Worm (Caenorhabditis elegans) whole organism, L4 larva: Measurements from ENCODE around the gene srw-140.

Experiments used
- F37D6.2 ChIP-seq: sonication (generic microtip); optimal IDR thresholded peaks from 2 replicates; lab custom pipeline; 2016; ENCODE audit warnings: mild to moderate bottlenecking, missing genetic modification characterization, missing compliant biosample characterization
- F44E2.7 ChIP-seq: fragments of 200-800 bp; sonication (Bioruptor generic); IDR thresholded peaks from 2 replicates; pipeline ENCODE4 v2.1.2; 2022; ENCODE audit warnings: missing genetic modification characterization, missing compliant biosample characterization
- Y48G9A.11 ChIP-seq: fragments of 200-800 bp; sonication (Bioruptor generic); IDR thresholded peaks from 2 replicates; pipeline ENCODE4 v1.3.6; 2022; ENCODE audit warnings: missing genetic modification reagents, missing genetic modification characterization, missing compliant biosample characterization
- Y75B8A.6 ChIP-seq: fragments of 200-800 bp; sonication (Bioruptor generic); IDR thresholded peaks from 2 replicates; pipeline ENCODE4 v1.3.6; 2022; ENCODE audit warnings: missing genetic modification reagents, missing genetic modification characterization, missing compliant biosample characterization
- ZK546.5 ChIP-seq, 2 experiments: sonication (generic microtip); optimal IDR thresholded peaks; 2 replicates each; lab custom pipeline; 2017; ENCODE audit warnings: missing biosample characterization in 2 of 2, missing genetic modification characterization in 2 of 2
- attf-4 ChIP-seq: sonication (generic microtip); optimal IDR thresholded peaks from 3 replicates; lab custom pipeline; 2017; ENCODE audit warnings: missing biosample characterization, missing genetic modification characterization
- ceh-28 ChIP-seq: fragments of 150-350 bp; optimal IDR thresholded peaks from 2 replicates; lab custom pipeline; 2014; ENCODE audit warnings: missing biosample characterization, missing genetic modification reagents, missing genetic modification characterization
- daf-16 ChIP-seq, 3 experiments: sonication (generic microtip); optimal IDR thresholded peaks; 2 replicates each; lab custom pipeline; 2016 to 2017; ENCODE audit warnings: missing genetic modification characterization in 3 of 3, missing genetic modification reagents in 3 of 3, mild to moderate bottlenecking in 2 of 3, missing compliant biosample characterization in 2 of 3, missing biosample characterization in 1 of 3, moderate library complexity in 1 of 3
- dmd-6 ChIP-seq: fragments of 200-800 bp; sonication (Bioruptor generic); IDR thresholded peaks from 2 replicates; pipeline ENCODE4 v1.3.6; 2022; ENCODE audit warnings: missing genetic modification reagents, missing genetic modification characterization, missing compliant biosample characterization
- dmd-8 ChIP-seq: fragments of 200-800 bp; sonication (Bioruptor generic); IDR thresholded peaks from 2 replicates; pipeline ENCODE4 v1.3.6; 2022; ENCODE audit warnings: missing genetic modification characterization, missing compliant biosample characterization
- dpl-1 ChIP-seq: fragments of 150-350 bp; optimal IDR thresholded peaks from 2 replicates; lab custom pipeline; 2014; ENCODE audit warnings: missing biosample characterization, missing genetic modification reagents, missing genetic modification characterization
- egl-27 ChIP-seq: sonication (generic microtip); optimal IDR thresholded peaks from 3 replicates; lab custom pipeline; 2017; ENCODE audit warnings: missing biosample characterization, missing genetic modification reagents, missing genetic modification characterization
- hif-1 ChIP-seq, 2 experiments: sonication (generic microtip); optimal IDR thresholded peaks; 2 replicates each; lab custom pipeline; 2016 to 2017; ENCODE audit warnings: missing compliant biosample characterization in 2 of 2, missing genetic modification characterization in 2 of 2, missing genetic modification reagents in 2 of 2, missing genotype in 2 of 2, mild to moderate bottlenecking in 1 of 2
- hlh-11 ChIP-seq: fragments of 200-800 bp; sonication (Bioruptor generic); optimal IDR thresholded peaks from 2 replicates; lab custom pipeline; 2018; ENCODE audit warnings: mild to moderate bottlenecking, missing genetic modification characterization, missing compliant biosample characterization
- hlh-30 ChIP-seq: sonication (generic microtip); optimal IDR thresholded peaks from 2 replicates; lab custom pipeline; 2017; ENCODE audit warnings: antibody characterized with exemption, mild to moderate bottlenecking, missing genetic modification characterization, missing compliant biosample characterization; ENCODE audit not compliant: insufficient read depth
- lim-7 ChIP-seq: fragments of 200-800 bp; sonication (Bioruptor generic); IDR thresholded peaks from 2 replicates; pipeline ENCODE4 v1.3.6; 2022; ENCODE audit warnings: missing genetic modification characterization, missing compliant biosample characterization
- lin-13 ChIP-seq: fragments of 150-350 bp; optimal IDR thresholded peaks from 2 replicates; lab custom pipeline; 2014; ENCODE audit warnings: missing biosample characterization, missing genetic modification reagents, missing genetic modification characterization
- lin-15B ChIP-seq: fragments of 150-350 bp; sonication (generic microtip); optimal IDR thresholded peaks from 3 replicates; lab custom pipeline; 2014; ENCODE audit warnings: missing biosample characterization, missing genetic modification characterization
- madf-9 ChIP-seq: fragments of 200-800 bp; sonication (Bioruptor generic); conservative IDR thresholded peaks from 2 replicates; pipeline ENCODE4 v1.3.6; 2022; ENCODE audit warnings: missing genetic modification reagents, missing genetic modification characterization, missing compliant biosample characterization
- mdl-1 ChIP-seq, 2 experiments: fragments of 150-350 bp in 1 of 2; sonication (generic microtip) in 1 of 2; optimal IDR thresholded peaks; 2 replicates each; lab custom pipeline; 2014 to 2017; ENCODE audit warnings: missing biosample characterization in 2 of 2, missing genetic modification characterization in 2 of 2
- mdt-29 ChIP-seq: fragments of 200-800 bp; sonication (Bioruptor generic); IDR thresholded peaks from 2 replicates; pipeline ENCODE4 v1.3.6; 2022; ENCODE audit warnings: missing genetic modification reagents, missing genetic modification characterization, missing compliant biosample characterization
- mep-1 ChIP-seq: fragments of 150-350 bp; sonication (generic microtip); optimal IDR thresholded peaks from 3 replicates; lab custom pipeline; 2014; ENCODE audit warnings: missing biosample characterization, missing genetic modification characterization
- mxl-2 ChIP-seq: fragments of 200-800 bp; sonication (Bioruptor generic); conservative IDR thresholded peaks from 2 replicates; pipeline ENCODE4 v1.3.6; 2022; ENCODE audit warnings: missing genetic modification reagents, missing genetic modification characterization, missing compliant biosample characterization
- nhr-102 ChIP-seq: sonication (generic microtip); optimal IDR thresholded peaks from 2 replicates; lab custom pipeline; 2016; ENCODE audit warnings: mild to moderate bottlenecking, missing genetic modification characterization, moderate library complexity, missing compliant biosample characterization
- nhr-25 ChIP-seq: sonication (generic microtip); optimal IDR thresholded peaks from 2 replicates; lab custom pipeline; 2017; ENCODE audit warnings: missing genetic modification characterization, mild to moderate bottlenecking, missing compliant biosample characterization, antibody characterized with exemption, moderate library complexity, borderline replicate concordance; ENCODE audit not compliant: insufficient read depth
- nhr-28 ChIP-seq: fragments of 150-350 bp; optimal IDR thresholded peaks from 2 replicates; lab custom pipeline; 2014; ENCODE audit warnings: missing biosample characterization, missing genetic modification characterization
- nhr-48 ChIP-seq: sonication (generic microtip); optimal IDR thresholded peaks from 2 replicates; lab custom pipeline; 2016; ENCODE audit warnings: mild to moderate bottlenecking, missing genetic modification characterization, missing compliant biosample characterization
- pqm-1 ChIP-seq: sonication (generic microtip); optimal IDR thresholded peaks from 2 replicates; lab custom pipeline; 2017; ENCODE audit warnings: missing biosample characterization, missing genetic modification characterization
- saeg-2 ChIP-seq: fragments of 200-800 bp; sonication (Bioruptor generic); IDR thresholded peaks from 2 replicates; pipeline ENCODE4 v1.3.6; 2022; ENCODE audit warnings: missing genetic modification reagents, missing genetic modification characterization, missing compliant biosample characterization
- spr-1 ChIP-seq: sonication (generic microtip); optimal IDR thresholded peaks from 2 replicates; lab custom pipeline; 2016; ENCODE audit warnings: mild to moderate bottlenecking, missing genetic modification characterization, missing compliant biosample characterization
- unc-39 ChIP-seq: sonication (generic microtip); optimal IDR thresholded peaks from 2 replicates; lab custom pipeline; 2017; ENCODE audit warnings: missing biosample characterization, missing genetic modification characterization
- zag-1 ChIP-seq: fragments of 150-350 bp; optimal IDR thresholded peaks from 2 replicates; lab custom pipeline; 2014; ENCODE audit warnings: missing biosample characterization, missing genetic modification characterization
- zfp-2 ChIP-seq: sonication (generic microtip); optimal IDR thresholded peaks from 2 replicates; lab custom pipeline; 2016; ENCODE audit warnings: mild to moderate bottlenecking, missing genetic modification characterization, missing compliant biosample characterization
- zfp-3 ChIP-seq: fragments of 200-800 bp; sonication (Bioruptor generic); conservative IDR thresholded peaks from 2 replicates; pipeline ENCODE4 v1.3.6; 2022; ENCODE audit warnings: missing genetic modification reagents, missing genetic modification characterization, missing compliant biosample characterization
- ztf-11 ChIP-seq: fragments of 150-350 bp; optimal IDR thresholded peaks from 2 replicates; lab custom pipeline; 2014; ENCODE audit warnings: missing biosample characterization, missing genetic modification characterization

srw-140 gene

ce11 chrV:5132441-5132840, 33.1 kb upstream of the srw-140 start, which contains the start of gene F14F9.4:
TSS of gene F14F9.4 (plus strand) at chrV:5132741.
- TF ChIP-seq zag-1 (tag; lab: Kevin White, UChicago) (no peak), dpl-1 (GFP tag; lab: Kevin White, UChicago) (no peak), nhr-25 (tag; lab: Kevin White, UChicago) (no peak), hif-1 (tag; optimal IDR thresholded peaks at IDR 0.05; lab: Kevin White, UChicago) (no peak), zfp-2 (tag; lab: Kevin White, UChicago) (no peak), daf-16 (GFP tag; optimal IDR thresholded peaks at IDR 0.05; lab: Kevin White, UChicago) (no peak), daf-16 (tag; optimal IDR thresholded peaks at IDR 0.05; lab: Kevin White, UChicago) (no peak), mdt-29 (GFP tag; lab: Robert Waterston, UW) (no peak), madf-9 (GFP tag; lab: Robert Waterston, UW) (no peak), unc-39 (tag; lab: Kevin White, UChicago) (no peak), lin-13 (no peak), egl-27 (no peak), ceh-28 (tag; lab: Kevin White, UChicago) (no peak), dmd-6 (GFP tag; lab: Robert Waterston, UW) (no peak), attf-4 (tag; lab: Kevin White, UChicago) (no peak), F37D6.2 (no peak), mdl-1 (tag; optimal IDR thresholded peaks at IDR 0.05; lab: Kevin White, UChicago) (no peak)

- TF ChIP-seq lin-15B (tag; lab: Kevin White, UChicago) (no peak), dmd-8 (GFP tag; lab: Robert Waterston, UW) (no peak), ztf-11 (tag; lab: Kevin White, UChicago) (no peak), nhr-28 (no peak), mxl-2 (GFP tag; lab: Robert Waterston, UW) (no peak), zfp-2 (tag; lab: Kevin White, UChicago) (no peak), hlh-30 (tag; lab: Kevin White, UChicago) (no peak), ZK546.5 (tag; optimal IDR thresholded peaks at IDR 0.05; lab: Kevin White, UChicago) (no peak), zfp-3 (no peak), mep-1 (tag; lab: Kevin White, UChicago) (no peak), Y75B8A.6 (GFP tag; lab: Robert Waterston, UW) (no peak), hlh-11 (tag; lab: Kevin White, UChicago) (no peak), spr-1 (tag; lab: Kevin White, UChicago) (no peak), saeg-2 (GFP tag; lab: Robert Waterston, UW) (no peak), F44E2.7 (GFP tag; lab: Robert Waterston, UW) (no peak)
These were observed 27.6 kb upstream of the srw-140 start, which contains the start of gene F14F9.3 for ce11 chrV:5137919-5138318. TSS of gene F14F9.3 (plus strand) at chrV:5138219.

ce11 chrV:5143785-5144184, 21.7 kb upstream of the srw-140 start, which contains the start of gene srh-129:
TSS of gene srh-129 (minus strand) at chrV:5143885.
- TF ChIP-seq Y48G9A.11 (GFP tag; lab: Robert Waterston, UW) (no peak), nhr-48 (tag; lab: Kevin White, UChicago) (no peak)

- no peak for TF ChIP-seq nhr-102 (tag; lab: Kevin White, UChicago)
- no peak for TF ChIP-seq Y75B8A.6 (GFP tag; lab: Robert Waterston, UW)
- TF ChIP-seq lin-15B (tag; lab: Kevin White, UChicago): no peak
- TF ChIP-seq pqm-1 (tag; lab: Kevin White, UChicago): no peak
- TF ChIP-seq lim-7 (GFP tag; lab: Robert Waterston, UW): no peak
These were observed 21.0 kb upstream of the srw-140 start, which contains the start of gene F14F9.2 for ce11 chrV:5144541-5144940. TSS of gene F14F9.2 (plus strand) at chrV:5144841.
